Worm (Caenorhabditis elegans): ENCODE results near the gene flp-18.

Gene flp-18

ce11 chrX:2983996-2984395 lies 34.4 kb downstream of the flp-18 start, which contains the start of gene osm-5:
osm-5 (plus strand) TSS chrX:2984263.
- TF ChIP-seq mdl-1 (tag; optimal IDR thresholded peaks at IDR 0.05) (no peak), cey-2 (tag; optimal IDR thresholded peaks at IDR 0.05; ENCODE audit: borderline replicate concordance, insufficient read depth) (no peak), T20F7.1 (GFP tag; optimal IDR thresholded peaks at IDR 0.05) (no peak), skn-1 (tag; optimal IDR thresholded peaks at IDR 0.05) (no peak), ama-1 (optimal IDR thresholded peaks at IDR 0.05) (no peak), lin-15B (tag; optimal IDR thresholded peaks at IDR 0.05) (no peak), spr-1 (tag; optimal IDR thresholded peaks at IDR 0.05) (no peak), ztf-7 (tag; optimal IDR thresholded peaks at IDR 0.05) (no peak), daf-19 (GFP tag; conservative IDR thresholded peaks at IDR 0.05) (no peak), ceh-20 (GFP tag; IDR thresholded peaks at IDR 0.05) (no peak), ZK337.2 (GFP tag; IDR thresholded peaks at IDR 0.05) (no peak), Y5F2A.4 (GFP tag; optimal IDR thresholded peaks at IDR 0.05) (no peak)

ce11 chrX:2981715-2982114 lies 36.6 kb downstream of the flp-18 start, which contains the start of gene nspg-5:
nspg-5 (plus strand) TSS chrX:2982015.
- TF ChIP-seq spr-1 (tag; optimal IDR thresholded peaks at IDR 0.05) (no peak), aha-1 (tag) (peak; percentile 57)

ce11 chrX:2978100-2978499 lies 40.3 kb downstream of the flp-18 start:
- TF ChIP-seq lin-13 (GFP tag; optimal IDR thresholded peaks at IDR 0.05) (no peak), nhr-111 (GFP tag; optimal IDR thresholded peaks at IDR 0.05) (no peak), dmd-6 (GFP tag; IDR thresholded peaks at IDR 0.05) (no peak), F37D6.2 (tag; optimal IDR thresholded peaks at IDR 0.05) (no peak), vab-7 (GFP tag; IDR thresholded peaks at IDR 0.05) (no peak), tag-97 (GFP tag; IDR thresholded peaks at IDR 0.05) (no peak), saeg-2 (GFP tag; IDR thresholded peaks at IDR 0.05) (no peak), madf-9 (GFP tag; conservative IDR thresholded peaks at IDR 0.05) (no peak), lim-7 (GFP tag; IDR thresholded peaks at IDR 0.05) (no peak), F49E8.2 (tag; optimal IDR thresholded peaks at IDR 0.05; ENCODE audit: borderline replicate concordance) (no peak), zfp-3 (GFP tag; conservative IDR thresholded peaks at IDR 0.05) (no peak), ztf-7 (tag; optimal IDR thresholded peaks at IDR 0.05) (no peak), php-3 (GFP tag; IDR thresholded peaks at IDR 0.05) (no peak), fos-1 (tag; optimal IDR thresholded peaks at IDR 0.05) (no peak), hlh-11 (tag; optimal IDR thresholded peaks at IDR 0.05) (no peak)

- peak; percentile 75 for TF ChIP-seq aha-1 (tag)
- no peak for TF ChIP-seq fos-1 (tag; optimal IDR thresholded peaks at IDR 0.05)
Measured at ce11 chrX:2976148-2976547, 42.2 kb downstream of the flp-18 start, which contains the start of gene aakg-3. aakg-3 (plus strand) TSS chrX:2976448.

- TF ChIP-seq ceh-28 (tag; optimal IDR thresholded peaks at IDR 0.05), result no peak
- TF ChIP-seq ctbp-1 (GFP tag; IDR thresholded peaks at IDR 0.05), result no peak
- no peak for TF ChIP-seq lin-15B (tag; optimal IDR thresholded peaks at IDR 0.05)
- no peak for TF ChIP-seq jun-1 (tag; optimal IDR thresholded peaks at IDR 0.05)
- no peak for TF ChIP-seq pha-4 (GFP tag; IDR thresholded peaks at IDR 0.05)
- no peak for TF ChIP-seq pha-4 (tag; optimal IDR thresholded peaks at IDR 0.05)
- no peak for TF ChIP-seq mep-1 (tag; optimal IDR thresholded peaks at IDR 0.05)
- TF ChIP-seq lin-1 (GFP tag; IDR thresholded peaks at IDR 0.05), result no peak
- TF ChIP-seq daf-16 (GFP tag; optimal IDR thresholded peaks at IDR 0.05), result no peak
- no peak for TF ChIP-seq daf-16 (tag; optimal IDR thresholded peaks at IDR 0.05)
Measured at ce11 chrX:2975421-2975820, 42.9 kb downstream of the flp-18 start.

All from whole organism, L4 larva.